Worm (Caenorhabditis elegans) whole organism, mixed stage, embryonic: ENCODE results near the gene col-44.

Source experiments
- blmp-1 ChIP-seq: fragments of 150-350 bp; optimal IDR thresholded peaks from 2 replicates; lab custom pipeline; 2014; ENCODE audit warnings: missing biosample characterization, missing genetic modification characterization
- lsy-2 ChIP-seq: fragments of 150-350 bp; optimal IDR thresholded peaks from 2 replicates; lab custom pipeline; 2014; ENCODE audit warnings: missing biosample characterization, missing genetic modification characterization
- mab-5 ChIP-seq: fragments of 150-350 bp; optimal IDR thresholded peaks from 2 replicates; lab custom pipeline; 2014; ENCODE audit warnings: missing biosample characterization, missing genetic modification characterization
- nhr-2 ChIP-seq: fragments of 150-350 bp; optimal IDR thresholded peaks from 2 replicates; lab custom pipeline; 2014; ENCODE audit warnings: missing biosample characterization, missing genetic modification characterization
- snpc-4 ChIP-seq: fragments of 150-350 bp; optimal IDR thresholded peaks from 2 replicates; lab custom pipeline; 2014; ENCODE audit warnings: missing biosample characterization, missing genetic modification characterization
- sptf-1 ChIP-seq: sonication (generic microtip); optimal IDR thresholded peaks from 2 replicates; lab custom pipeline; 2017; ENCODE audit warnings: mild to moderate bottlenecking, missing genetic modification characterization, moderate library complexity, missing compliant biosample characterization
- unc-39 ChIP-seq: fragments of 150-350 bp; optimal IDR thresholded peaks from 2 replicates; lab custom pipeline; 2014; ENCODE audit warnings: missing biosample characterization, missing genetic modification characterization
- unc-62 ChIP-seq: fragments of 150-350 bp; optimal IDR thresholded peaks from 2 replicates; lab custom pipeline; 2014; ENCODE audit warnings: missing biosample characterization, missing genetic modification reagents, missing genetic modification characterization

- TF ChIP-seq unc-62 (GFP tag; lab: Kevin White, UChicago) (no peak), snpc-4 (no peak), unc-39 (tag; lab: Kevin White, UChicago) (no peak), sptf-1 (tag; lab: Kevin White, UChicago) (no peak), lsy-2 (tag; lab: Kevin White, UChicago) (no peak), mab-5 (tag; lab: Kevin White, UChicago) (no peak), nhr-2 (tag; lab: Kevin White, UChicago) (no peak), blmp-1 (no peak)
These were observed 17.2 kb upstream of the col-44 start for ce11 chrX:13574029-13574428.
